Worm (Caenorhabditis elegans) whole organism, L4/young adult: ENCODE data around the gene K09E2.1.

Experiments
- dao-5 ChIP-seq: sonication (generic microtip); optimal IDR thresholded peaks from 2 replicates; lab custom pipeline; 2016; ENCODE audit warnings: missing genotype, missing genetic modification characterization, moderate library complexity, missing compliant biosample characterization
- him-1 ChIP-seq: sonication (generic microtip); optimal IDR thresholded peaks from 2 replicates; lab custom pipeline; 2016; ENCODE audit warnings: missing genotype, missing genetic modification reagents, missing genetic modification characterization, missing compliant biosample characterization

DNA sequence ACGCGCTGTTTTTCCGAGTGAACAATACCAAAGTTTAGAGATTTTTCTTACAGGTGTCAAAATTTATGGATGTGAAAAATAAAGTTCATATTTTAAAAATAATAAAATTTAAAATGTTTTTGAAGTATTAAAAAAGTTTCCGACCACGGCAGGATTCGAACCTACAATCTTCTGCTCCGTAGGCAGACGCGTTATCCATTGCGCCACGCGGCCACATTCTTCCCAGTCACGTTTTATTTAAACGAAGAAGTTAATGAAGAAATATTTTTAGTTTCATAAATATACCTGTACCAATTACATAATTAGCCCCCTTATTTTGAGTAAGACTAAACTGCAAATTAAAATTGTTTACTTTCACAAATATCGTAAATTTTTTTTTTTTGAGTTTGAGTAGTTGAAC, 41.0 kb upstream of the K09E2.1 start:
- TF ChIP-seq him-1: no peak
- no peak for TF ChIP-seq dao-5 (tag; lab: Kevin White, UChicago)
